Worm (Caenorhabditis elegans) whole organism, L4 larva: ENCODE data around the gene orc-3.

Experiments
- F49E8.2 ChIP-seq: sonication (generic microtip); optimal IDR thresholded peaks from 2 replicates; lab custom pipeline; 2016; ENCODE audit warnings: missing compliant biosample characterization, mild to moderate bottlenecking, missing genetic modification characterization, borderline replicate concordance
- R02D3.7 ChIP-seq: fragments of 150-350 bp; sonication (generic microtip); optimal IDR thresholded peaks from 3 replicates; lab custom pipeline; 2014; ENCODE audit warnings: missing biosample characterization, missing genetic modification characterization
- ZK337.2 ChIP-seq: fragments of 200-800 bp; sonication (Bioruptor generic); IDR thresholded peaks from 2 replicates; pipeline ENCODE4 v1.3.6; 2022; ENCODE audit warnings: missing genetic modification reagents, missing genetic modification characterization, missing compliant biosample characterization
- attf-4 ChIP-seq: sonication (generic microtip); optimal IDR thresholded peaks from 3 replicates; lab custom pipeline; 2017; ENCODE audit warnings: missing biosample characterization, missing genetic modification characterization
- dmd-8 ChIP-seq: fragments of 200-800 bp; sonication (Bioruptor generic); IDR thresholded peaks from 2 replicates; pipeline ENCODE4 v1.3.6; 2022; ENCODE audit warnings: missing genetic modification characterization, missing compliant biosample characterization
- dve-1 ChIP-seq: sonication (generic microtip); optimal IDR thresholded peaks from 2 replicates; lab custom pipeline; 2017; ENCODE audit warnings: antibody characterized with exemption, mild to moderate bottlenecking, missing genetic modification characterization, missing compliant biosample characterization; ENCODE audit not compliant: insufficient read depth
- fkh-10 ChIP-seq: fragments of 150-350 bp; optimal IDR thresholded peaks from 2 replicates; lab custom pipeline; 2014; ENCODE audit warnings: missing biosample characterization, missing genetic modification reagents, missing genetic modification characterization
- hlh-11 ChIP-seq: fragments of 200-800 bp; sonication (Bioruptor generic); optimal IDR thresholded peaks from 2 replicates; lab custom pipeline; 2018; ENCODE audit warnings: mild to moderate bottlenecking, missing genetic modification characterization, missing compliant biosample characterization
- lin-13 ChIP-seq: fragments of 150-350 bp; optimal IDR thresholded peaks from 2 replicates; lab custom pipeline; 2014; ENCODE audit warnings: missing biosample characterization, missing genetic modification reagents, missing genetic modification characterization
- lir-3 ChIP-seq: sonication (generic microtip); optimal IDR thresholded peaks from 2 replicates; lab custom pipeline; 2016; ENCODE audit warnings: mild to moderate bottlenecking, missing genetic modification characterization, missing compliant biosample characterization
- nhr-25 ChIP-seq: sonication (generic microtip); optimal IDR thresholded peaks from 2 replicates; lab custom pipeline; 2017; ENCODE audit warnings: missing genetic modification characterization, mild to moderate bottlenecking, missing compliant biosample characterization, antibody characterized with exemption, moderate library complexity, borderline replicate concordance; ENCODE audit not compliant: insufficient read depth
- zfp-3 ChIP-seq: fragments of 200-800 bp; sonication (Bioruptor generic); conservative IDR thresholded peaks from 2 replicates; pipeline ENCODE4 v1.3.6; 2022; ENCODE audit warnings: missing genetic modification reagents, missing genetic modification characterization, missing compliant biosample characterization

ce11 chrIII:1220012-1220411 is 12.1 kb downstream of the orc-3 start:
- TF ChIP-seq nhr-25 (no peak), zfp-3 (GFP tag; lab: Robert Waterston, UW) (no peak), attf-4 (tag; lab: Kevin White, UChicago) (no peak), hlh-11 (tag; lab: Kevin White, UChicago) (peak; percentile 81), R02D3.7 (no peak), dmd-8 (no peak), F49E8.2 (tag; lab: Kevin White, UChicago) (no peak), fkh-10 (GFP tag; lab: Kevin White, UChicago) (no peak), dve-1 (tag; lab: Kevin White, UChicago) (peak; percentile 6), lir-3 (tag; lab: Kevin White, UChicago) (no peak), ZK337.2 (GFP tag; lab: Robert Waterston, UW) (no peak), lin-13 (GFP tag; lab: Kevin White, UChicago) (no peak)
